Fruit fly (Drosophila melanogaster): Measurements from ENCODE around the gene Rala.

Gene Rala

dm6 chrX:3721568-3721967 lies 2.1 kb upstream of the Rala start (continued):
- no peak for TF ChIP-seq wor (GFP tag; IDR thresholded peaks at IDR 0.05)
- 0 out of 2 replicates have a peak, but pooled peaks have one; percentile 12 for TF ChIP-seq sob (GFP tag; IDR thresholded peaks at IDR 0.05)
- no peak for TF ChIP-seq Sry-δ (GFP tag; optimal IDR thresholded peaks at IDR 0.05)
- TF ChIP-seq sqz (GFP tag; optimal IDR thresholded peaks at IDR 0.05), result no peak
- 0 out of 2 replicates have a peak, but pooled peaks have one; percentile 33 for TF ChIP-seq slbo (GFP tag; IDR thresholded peaks at IDR 0.05)
- no peak for TF ChIP-seq CG2202 (tag; optimal IDR thresholded peaks at IDR 0.05)
- no peak for TF ChIP-seq Atf3 (GFP tag; optimal IDR thresholded peaks at IDR 0.05)
- no peak for TF ChIP-seq CG15011 (GFP tag; optimal IDR thresholded peaks at IDR 0.05)
- TF ChIP-seq HmgZ (tag; optimal IDR thresholded peaks at IDR 0.05), result no peak
- no peak for TF ChIP-seq CG1233 (GFP tag; optimal IDR thresholded peaks at IDR 0.05)
- TF ChIP-seq CG1603 (tag; optimal IDR thresholded peaks at IDR 0.05), result no peak
- TF ChIP-seq CG13775 (GFP tag; optimal IDR thresholded peaks at IDR 0.05), result no peak
- TF ChIP-seq CG10209 (GFP tag; optimal IDR thresholded peaks at IDR 0.05), result no peak
- no peak for TF ChIP-seq CG6854 (GFP tag; optimal IDR thresholded peaks at IDR 0.05)
- no peak for TF ChIP-seq CG17328 (GFP tag; IDR thresholded peaks at IDR 0.05)
- TF ChIP-seq tio (GFP tag; optimal IDR thresholded peaks at IDR 0.05), result no peak
- TF ChIP-seq tin (GFP tag; optimal IDR thresholded peaks at IDR 0.05), result no peak
- 0 out of 2 replicates have a peak, but pooled peaks have one; percentile 14 for TF ChIP-seq Drgx (GFP tag; IDR thresholded peaks at IDR 0.05)
- TF ChIP-seq ci (GFP tag; IDR thresholded peaks at IDR 0.05), result 0 out of 3 replicates have a peak, but pooled peaks have one; percentile 17
- no peak for TF ChIP-seq ind (GFP tag; optimal IDR thresholded peaks at IDR 0.05)
- no peak for TF ChIP-seq scrt (GFP tag; optimal IDR thresholded peaks at IDR 0.05)
- no peak for TF ChIP-seq Mad (GFP tag; optimal IDR thresholded peaks at IDR 0.05)
- TF ChIP-seq CG6689 (GFP tag; IDR thresholded peaks at IDR 0.05), result peak; percentile 15; the same call in 1 of the 2 replicates

dm6 chrX:3720176-3720981 lies 944 bp upstream of the Rala start:
- TF ChIP-seq Lim3 (GFP tag; IDR thresholded peaks at IDR 0.05), result no peak
- TF ChIP-seq Opbp (GFP tag; IDR thresholded peaks at IDR 0.05; ENCODE audit: partially characterized antibody), result no peak
- no peak for TF ChIP-seq ken (GFP tag; IDR thresholded peaks at IDR 0.05)
- 0 out of 4 replicates have a peak, but pooled peaks have one; percentile 58 for TF ChIP-seq chinmo (GFP tag; IDR thresholded peaks at IDR 0.05; ENCODE audit: partially characterized antibody)
- TF ChIP-seq CG3163 (GFP tag; optimal IDR thresholded peaks at IDR 0.05), result no peak
- TF ChIP-seq ewg (GFP tag; optimal IDR thresholded peaks at IDR 0.05), result no peak
- peak; percentile 79 for TF ChIP-seq Elba2 (GFP tag; optimal IDR thresholded peaks at IDR 0.05)
- no peak for TF ChIP-seq CG1832 (GFP tag; optimal IDR thresholded peaks at IDR 0.05)
- TF ChIP-seq CG31224 (GFP tag; IDR thresholded peaks at IDR 0.05), result no peak
- peak; percentile 77 for TF ChIP-seq Med (GFP tag)
- no peak for TF ChIP-seq MBD-R2 (GFP tag; IDR thresholded peaks at IDR 0.05)
- TF ChIP-seq pan (optimal IDR thresholded peaks at IDR 0.05), result no peak
- TF ChIP-seq pan (GFP tag; optimal IDR thresholded peaks at IDR 0.05 in 1 of 2, IDR thresholded peaks at IDR 0.05 in 1 of 2), result peak in 1 of 2 experiments; percentile 14
- TF ChIP-seq insv (GFP tag; optimal IDR thresholded peaks at IDR 0.05), result peak in 1 of 2 experiments; percentile 88
- peak; percentile 37 for TF ChIP-seq CG13894 (tag; optimal IDR thresholded peaks at IDR 0.05)
- TF ChIP-seq zf30C (GFP tag; optimal IDR thresholded peaks at IDR 0.05), result peak; percentile 13
- peak; percentile 83 for TF ChIP-seq sqz (GFP tag; optimal IDR thresholded peaks at IDR 0.05)
- TF ChIP-seq CG30403 (GFP tag; optimal IDR thresholded peaks at IDR 0.05), result peak; percentile 1
- TF ChIP-seq sc (optimal IDR thresholded peaks at IDR 0.05), result no peak
- no peak for TF ChIP-seq sc (GFP tag; optimal IDR thresholded peaks at IDR 0.05)
- TF ChIP-seq nom (GFP tag; optimal IDR thresholded peaks at IDR 0.05), result peak; percentile 91
- TF ChIP-seq crol (GFP tag; IDR thresholded peaks at IDR 0.05), result peak; percentile 46
- 0 out of 2 replicates have a peak, but pooled peaks have one; percentile 6 for TF ChIP-seq esg (GFP tag; conservative IDR thresholded peaks at IDR 0.05)
- TF ChIP-seq CG14014 (GFP tag; IDR thresholded peaks at IDR 0.05), result 0 out of 2 replicates have a peak, but pooled peaks have one; percentile 4
- TF ChIP-seq CG31441 (GFP tag; IDR thresholded peaks at IDR 0.05), result no peak
- TF ChIP-seq sens-2 (GFP tag; IDR thresholded peaks at IDR 0.05), result no peak
- TF ChIP-seq corto (GFP tag; optimal IDR thresholded peaks at IDR 0.05), result no peak
- TF ChIP-seq CG11456 (GFP tag; IDR thresholded peaks at IDR 0.05), result 0 out of 3 replicates have a peak, but pooled peaks have one; percentile 32
